In the genomic region with DNA sequence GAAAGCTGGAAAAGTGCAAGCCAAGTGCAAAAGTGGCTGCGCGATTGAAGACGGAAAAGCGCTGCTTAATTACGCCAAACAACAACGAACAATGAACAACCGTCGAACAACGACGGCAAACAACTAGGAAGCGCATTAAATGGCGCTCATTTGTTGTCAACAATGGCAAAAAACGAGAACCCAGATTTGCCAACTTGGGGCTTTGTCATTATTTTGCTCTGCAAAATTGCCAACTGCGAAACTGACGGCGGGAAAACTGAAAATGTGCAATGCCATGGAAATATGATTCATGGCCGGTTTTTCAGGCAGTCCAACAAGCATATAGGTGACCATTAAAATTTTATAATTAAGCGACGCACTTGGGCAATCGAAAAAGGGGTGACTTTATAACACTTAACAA, we compare ENCODE assay signal across 2 fruit fly cellular contexts.
TF ChIP-seq lines count a peak whose summit lies in the region.

No protein-coding gene starts in this region.

- no peak for TF ChIP-seq CTCF in whole organism, embryonic (GFP tag; optimal IDR thresholded peaks at IDR 0.05; lab: Kevin White, UChicago)

TF ChIP-seq in whole organism, adult, 20 proteins besides CTCF, POLR2A, EP300 and RAD21:
- TF ChIP-seq CG12768 (GFP tag; optimal IDR thresholded peaks at IDR 0.05; lab: Kevin White, UChicago): no peak
- peak; percentile 98 for TF ChIP-seq tj (GFP tag; optimal IDR thresholded peaks at IDR 0.05; lab: Kevin White, UChicago)

TF ChIP-seq in whole organism, embryonic, 481 proteins besides CTCF, POLR2A, EP300 and RAD21:
- TF ChIP-seq CG17328 (GFP tag; IDR thresholded peaks at IDR 0.05; lab: Robert Waterston, UW) (no peak), kay (GFP tag; optimal IDR thresholded peaks at IDR 0.05; lab: Kevin White, UChicago) (no peak), MESR4 (GFP tag; optimal IDR thresholded peaks at IDR 0.05; lab: Kevin White, UChicago) (no peak), D (optimal IDR thresholded peaks at IDR 0.05; lab: Kevin White, UChicago) (no peak), D (GFP tag; optimal IDR thresholded peaks at IDR 0.05; lab: Kevin White, UChicago) (no peak), gfzf (GFP tag; optimal IDR thresholded peaks at IDR 0.05; lab: Kevin White, UChicago) (no peak), Ets65A (GFP tag; lab: Kevin White, UChicago) (peak; percentile 54), slp2 (GFP tag; optimal IDR thresholded peaks at IDR 0.05; lab: Kevin White, UChicago) (no peak)
